Fruit fly (Drosophila melanogaster) whole organism, embryonic: ENCODE data around the gene SMSr.
A peak's percentile ranks its signal among the peaks of the same experiment; 100 is the strongest.

ENCODE experiments used
- Abd-B ChIP-seq: fragments of 200-800 bp; sonication (Bioruptor generic); optimal IDR thresholded peaks from 2 replicates; lab custom pipeline; 2018; ENCODE audit warnings: missing biosample characterization, mild to moderate bottlenecking, missing genetic modification characterization, moderate library complexity
- Atf-2 ChIP-seq: fragments of 200-800 bp; sonication (Bioruptor generic); optimal IDR thresholded peaks from 2 replicates; lab custom pipeline; 2016; ENCODE audit warnings: missing biosample characterization, missing genetic modification characterization
- Blimp-1 ChIP-seq: fragments of 200-800 bp; sonication (Bioruptor generic); optimal IDR thresholded peaks from 3 replicates; lab custom pipeline; 2018; ENCODE audit warnings: missing biosample characterization, missing genetic modification characterization, mild to moderate bottlenecking, moderate library complexity, missing genetic modification reagents
- CG1024 ChIP-seq: fragments of 200-800 bp; sonication (Bioruptor generic); IDR thresholded peaks from 2 replicates; pipeline ENCODE4 v1.3.6; 2022; ENCODE audit warnings: missing biosample characterization, missing genetic modification characterization
- CG12071 ChIP-seq: fragments of 200-800 bp; sonication (Bioruptor generic); optimal IDR thresholded peaks from 3 replicates; lab custom pipeline; 2018; ENCODE audit warnings: missing biosample characterization, mild to moderate bottlenecking, missing genetic modification characterization
- CG12744 ChIP-seq: fragments of 200-800 bp; sonication (Bioruptor generic); optimal IDR thresholded peaks from 2 replicates; lab custom pipeline; 2016; ENCODE audit warnings: missing biosample characterization, missing genetic modification characterization
- CG13296 ChIP-seq: fragments of 200-800 bp; sonication (Bioruptor generic); optimal IDR thresholded peaks from 3 replicates; lab custom pipeline; 2018; ENCODE audit warnings: missing biosample characterization, mild to moderate bottlenecking, missing genetic modification characterization
- CG13775 ChIP-seq: fragments of 200-800 bp; sonication (Bioruptor generic); optimal IDR thresholded peaks from 3 replicates; lab custom pipeline; 2017; ENCODE audit warnings: missing biosample characterization, mild to moderate bottlenecking, missing genetic modification characterization
- CG14014 ChIP-seq: fragments of 200-800 bp; sonication (Bioruptor generic); IDR thresholded peaks from 2 replicates; pipeline ENCODE4 v1.3.6; 2022; ENCODE audit warnings: missing biosample characterization, missing genetic modification characterization
- CG14965 ChIP-seq: fragments of 200-800 bp; sonication (Bioruptor generic); optimal IDR thresholded peaks from 2 replicates; lab custom pipeline; 2016; ENCODE audit warnings: missing biosample characterization, missing genetic modification characterization, borderline replicate concordance
- CG15011 ChIP-seq: fragments of 200-800 bp; sonication (Bioruptor generic); optimal IDR thresholded peaks from 3 replicates; lab custom pipeline; 2018; ENCODE audit warnings: missing biosample characterization, mild to moderate bottlenecking, missing genetic modification characterization
- CG1529 ChIP-seq: fragments of 200-800 bp; sonication (Bioruptor generic); optimal IDR thresholded peaks from 3 replicates; lab custom pipeline; 2018; ENCODE audit warnings: missing biosample characterization, missing genetic modification characterization
- CG17328 ChIP-seq: fragments of 200-800 bp; sonication (Bioruptor generic); IDR thresholded peaks from 2 replicates; pipeline ENCODE4 v1.3.6; 2022; ENCODE audit warnings: missing biosample characterization, missing genetic modification characterization
- CG17385 ChIP-seq: fragments of 200-800 bp; sonication (Bioruptor generic); optimal IDR thresholded peaks from 3 replicates; lab custom pipeline; 2018; ENCODE audit warnings: missing biosample characterization, mild to moderate bottlenecking, missing genetic modification characterization
- CG17829 ChIP-seq: fragments of 200-800 bp; optimal IDR thresholded peaks from 2 replicates; lab custom pipeline; 2019; ENCODE audit warnings: missing biosample characterization, mild to moderate bottlenecking, missing genetic modification characterization, moderate library complexity
- CG2116 ChIP-seq: fragments of 200-800 bp; sonication (Bioruptor generic); optimal IDR thresholded peaks from 3 replicates; lab custom pipeline; 2018; ENCODE audit warnings: missing biosample characterization, mild to moderate bottlenecking, missing genetic modification characterization
- CG34422 ChIP-seq: fragments of 200-800 bp; sonication (Bioruptor generic); IDR thresholded peaks from 3 replicates; pipeline ENCODE4 v1.3.6; 2022; ENCODE audit warnings: missing biosample characterization, missing genetic modification characterization
- CG3838 ChIP-seq: fragments of 200-800 bp; sonication (Bioruptor generic); optimal IDR thresholded peaks from 3 replicates; lab custom pipeline; 2016; ENCODE audit warnings: missing biosample characterization, missing genetic modification characterization
- CG3995 ChIP-seq: fragments of 200-800 bp; sonication (Bioruptor generic); optimal IDR thresholded peaks from 3 replicates; lab custom pipeline; 2016; ENCODE audit warnings: missing biosample characterization, missing genetic modification characterization
- CG4404 ChIP-seq: fragments of 200-800 bp; sonication (Bioruptor generic); IDR thresholded peaks from 2 replicates; pipeline ENCODE4 v1.3.6; 2022; ENCODE audit warnings: missing biosample characterization, missing genetic modification characterization
- CG5180 ChIP-seq: fragments of 200-800 bp; sonication (Bioruptor generic); optimal IDR thresholded peaks from 3 replicates; lab custom pipeline; 2017; ENCODE audit warnings: missing biosample characterization, missing genetic modification characterization, mild to moderate bottlenecking, moderate library complexity, missing genetic modification reagents
- CG6654 ChIP-seq: fragments of 200-800 bp; sonication (Bioruptor generic); optimal IDR thresholded peaks from 2 replicates; lab custom pipeline; 2017; ENCODE audit warnings: missing biosample characterization, mild to moderate bottlenecking, missing genetic modification characterization
- CG7987 ChIP-seq: fragments of 200-800 bp; sonication (Bioruptor generic); optimal IDR thresholded peaks from 2 replicates; lab custom pipeline; 2018; ENCODE audit warnings: missing biosample characterization, mild to moderate bottlenecking, missing genetic modification characterization, moderate library complexity
- CG8359 ChIP-seq: fragments of 200-800 bp; sonication (Bioruptor generic); optimal IDR thresholded peaks from 2 replicates; lab custom pipeline; 2017; ENCODE audit warnings: missing biosample characterization, mild to moderate bottlenecking, missing genetic modification characterization, borderline replicate concordance
- CG8944 ChIP-seq: fragments of 200-800 bp; sonication (Bioruptor generic); optimal IDR thresholded peaks from 3 replicates; lab custom pipeline; 2016; ENCODE audit warnings: missing biosample characterization, missing genetic modification characterization
- Dref ChIP-seq: fragments of 200-800 bp; sonication (Bioruptor generic); IDR thresholded peaks from 2 replicates; pipeline ENCODE4 v1.3.6; 2022; ENCODE audit warnings: missing biosample characterization, missing genetic modification characterization
- Elba2 ChIP-seq: fragments of 200-800 bp; sonication (Bioruptor generic); optimal IDR thresholded peaks from 3 replicates; lab custom pipeline; 2016; ENCODE audit warnings: missing biosample characterization, missing genetic modification characterization
- HmgZ ChIP-seq: fragments of 200-800 bp; sonication (Bioruptor generic); optimal IDR thresholded peaks from 2 replicates; lab custom pipeline; 2018; ENCODE audit warnings: missing biosample characterization, mild to moderate bottlenecking, missing genetic modification characterization
- Kr ChIP-seq: fragments of 200-800 bp; sonication (Bioruptor generic); optimal IDR thresholded peaks from 2 replicates; lab custom pipeline; 2017; ENCODE audit warnings: missing biosample characterization, mild to moderate bottlenecking, missing genetic modification characterization
- Lpt ChIP-seq: fragments of >200 bp; optimal IDR thresholded peaks from 2 replicates; lab custom pipeline; 2018; ENCODE audit warnings: missing biosample characterization, missing genetic modification characterization
- Oli ChIP-seq: fragments of 200-800 bp; sonication (Bioruptor generic); optimal IDR thresholded peaks from 2 replicates; lab custom pipeline; 2018; ENCODE audit warnings: missing biosample characterization, mild to moderate bottlenecking, missing genetic modification characterization, moderate library complexity
- TFAM ChIP-seq: fragments of 200-800 bp; sonication (Bioruptor generic); optimal IDR thresholded peaks from 2 replicates; lab custom pipeline; 2017; ENCODE audit warnings: missing biosample characterization, missing genetic modification characterization, inconsistent platforms
- aop ChIP-seq: fragments of 200-800 bp; sonication (Bioruptor generic); IDR thresholded peaks from 2 replicates; pipeline ENCODE4 v1.3.6; 2022; ENCODE audit warnings: missing biosample characterization, missing genetic modification characterization
- bcd ChIP-seq: fragments of 200-800 bp; sonication (Bioruptor generic); optimal IDR thresholded peaks from 2 replicates; lab custom pipeline; 2017; ENCODE audit warnings: missing biosample characterization, mild to moderate bottlenecking, missing genetic modification characterization
- cwo ChIP-seq: fragments of 200-800 bp; sonication (Bioruptor generic); optimal IDR thresholded peaks from 3 replicates; lab custom pipeline; 2017; ENCODE audit warnings: missing biosample characterization, missing genetic modification characterization, mild to moderate bottlenecking, moderate library complexity, missing genetic modification reagents
- dpn ChIP-seq, 2 experiments: fragments of 200-800 bp; sonication (Bioruptor generic); optimal IDR thresholded peaks; 3 replicates each; lab custom pipeline; 2016; ENCODE audit warnings: missing biosample characterization in 2 of 2, missing genetic modification characterization in 2 of 2
- dysf ChIP-seq: fragments of 200-800 bp; sonication (Bioruptor generic); IDR thresholded peaks from 3 replicates; pipeline ENCODE4 v1.3.6; 2022; ENCODE audit warnings: missing biosample characterization, missing genetic modification characterization
- esg ChIP-seq: fragments of 200-800 bp; sonication (Bioruptor generic); conservative IDR thresholded peaks from 2 replicates; pipeline ENCODE4 v1.3.6; 2022; ENCODE audit warnings: missing biosample characterization, missing genetic modification characterization
- gem ChIP-seq: fragments of 200-800 bp; sonication (Bioruptor generic); optimal IDR thresholded peaks from 2 replicates; lab custom pipeline; 2019; ENCODE audit warnings: missing biosample characterization, mild to moderate bottlenecking, missing genetic modification characterization, moderate library complexity
- onecut ChIP-seq: fragments of 200-800 bp; sonication (Bioruptor generic); IDR thresholded peaks from 2 replicates; pipeline ENCODE4 v1.3.6; 2022; ENCODE audit warnings: missing biosample characterization, missing genetic modification characterization
- org-1 ChIP-seq: fragments of 200-800 bp; sonication (Bioruptor generic); optimal IDR thresholded peaks from 2 replicates; lab custom pipeline; 2017; ENCODE audit warnings: missing biosample characterization, missing genetic modification characterization
- ro ChIP-seq: fragments of 200-800 bp; sonication (Bioruptor generic); IDR thresholded peaks from 2 replicates; pipeline ENCODE4 v1.3.6; 2022; ENCODE audit warnings: missing biosample characterization, missing genetic modification characterization
- scrt ChIP-seq: fragments of 200-800 bp; sonication (Bioruptor generic); optimal IDR thresholded peaks from 2 replicates; lab custom pipeline; 2018; ENCODE audit warnings: missing biosample characterization, mild to moderate bottlenecking, missing genetic modification characterization, moderate library complexity
- sd ChIP-seq: fragments of 200-800 bp; sonication (Bioruptor generic); optimal IDR thresholded peaks from 3 replicates; lab custom pipeline; 2018; ENCODE audit warnings: missing biosample characterization, mild to moderate bottlenecking, missing genetic modification characterization, moderate library complexity
- tup ChIP-seq: fragments of 200-800 bp; sonication (Bioruptor generic); optimal IDR thresholded peaks from 2 replicates; lab custom pipeline; 2016; ENCODE audit warnings: missing biosample characterization, mild to moderate bottlenecking, missing genetic modification characterization, moderate library complexity
- tx ChIP-seq: fragments of 200-800 bp; sonication (Bioruptor generic); optimal IDR thresholded peaks from 2 replicates; lab custom pipeline; 2016; ENCODE audit warnings: missing biosample characterization, missing genetic modification characterization
- unpg ChIP-seq: fragments of 200-800 bp; sonication (Bioruptor generic); optimal IDR thresholded peaks from 3 replicates; lab custom pipeline; 2018; ENCODE audit warnings: missing biosample characterization, mild to moderate bottlenecking, missing genetic modification characterization, moderate library complexity
- zen ChIP-seq: fragments of 200-800 bp; sonication (Bioruptor generic); optimal IDR thresholded peaks from 3 replicates; lab custom pipeline; 2018; ENCODE audit warnings: missing biosample characterization, mild to moderate bottlenecking, missing genetic modification characterization, moderate library complexity
- zfh1 ChIP-seq: fragments of 200-800 bp; sonication (Bioruptor generic); IDR thresholded peaks from 3 replicates; pipeline ENCODE4 v1.3.6; 2022; ENCODE audit warnings: missing biosample characterization, missing genetic modification characterization

SMSr gene

DNA sequence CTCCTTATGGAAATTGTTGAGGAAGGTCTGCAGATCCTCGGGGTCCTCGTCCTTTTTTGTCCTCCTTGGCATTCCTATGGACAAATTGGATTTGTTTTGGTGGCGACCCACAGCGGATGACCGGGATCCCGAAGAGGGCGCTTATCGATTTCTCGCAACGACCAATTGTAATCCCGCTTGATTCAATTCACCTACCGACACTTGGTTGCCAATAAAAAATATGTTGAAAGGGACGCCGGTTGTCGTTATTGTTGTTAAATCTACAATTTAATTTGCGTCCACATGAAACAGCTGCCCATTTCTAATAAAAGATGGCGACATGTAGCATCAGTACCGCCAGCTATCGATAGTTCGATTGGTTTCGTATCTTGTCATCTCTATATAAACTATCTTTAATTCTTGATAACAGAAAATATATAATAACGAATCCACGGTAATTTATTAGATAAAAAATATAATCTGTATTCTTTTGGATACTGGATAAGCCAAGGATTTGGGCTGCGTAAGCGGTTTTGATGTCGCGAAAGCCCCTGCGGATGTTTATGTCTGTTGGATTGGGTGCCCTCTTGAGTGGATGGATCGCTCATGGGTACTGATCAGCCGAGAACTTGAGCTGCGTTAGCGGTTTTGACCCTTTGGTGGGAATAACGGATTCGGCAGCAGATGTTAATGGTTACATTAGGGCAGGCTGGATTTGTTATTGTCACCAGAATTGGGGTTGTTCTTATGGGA is 24.7 kb downstream of the SMSr start, which contains the start of gene CTCF (continued):
- no peak for TF ChIP-seq CG12071 (GFP tag; lab: Kevin White, UChicago)
- TF ChIP-seq CG5180 (GFP tag; lab: Kevin White, UChicago), result no peak
- no peak for TF ChIP-seq bcd (GFP tag; lab: Kevin White, UChicago)
- no peak for TF ChIP-seq CG8359 (GFP tag; lab: Kevin White, UChicago)
- no peak for TF ChIP-seq org-1
- TF ChIP-seq CG7987 (GFP tag; lab: Kevin White, UChicago), result peak; percentile 3
- peak; percentile 72 for TF ChIP-seq CG17829
- TF ChIP-seq CG2116 (GFP tag; lab: Kevin White, UChicago), result peak; percentile 73
- TF ChIP-seq gem, result no peak
- TF ChIP-seq CG8944 (GFP tag; lab: Kevin White, UChicago), result peak; percentile 41
- TF ChIP-seq CG6654 (GFP tag; lab: Kevin White, UChicago), result peak; percentile 29
- 0 out of 3 replicates have a peak, but pooled peaks have one; percentile 32 for TF ChIP-seq zfh1 (GFP tag; lab: Robert Waterston, UW)
- peak; percentile 14 for TF ChIP-seq Abd-B (GFP tag; lab: Kevin White, UChicago)
- peak; percentile 18 for TF ChIP-seq zen (tag; lab: Kevin White, UChicago)
- TF ChIP-seq HmgZ, result peak; percentile 24
- no peak for TF ChIP-seq Lpt
- TF ChIP-seq tx (GFP tag; lab: Kevin White, UChicago), result no peak
- 0 out of 2 replicates have a peak, but pooled peaks have one; percentile 27 for TF ChIP-seq esg (GFP tag; lab: Robert Waterston, UW)
- peak; percentile 19 for TF ChIP-seq CG17385 (GFP tag; lab: Kevin White, UChicago)
- TF ChIP-seq CG34422 (GFP tag; lab: Robert Waterston, UW), result peak; percentile 63
- TF ChIP-seq Blimp-1 (GFP tag; lab: Kevin White, UChicago), result no peak
- TF ChIP-seq CG4404 (GFP tag; lab: Robert Waterston, UW), result no peak
- TF ChIP-seq aop (GFP tag; lab: Robert Waterston, UW), result no peak
- TF ChIP-seq ro (GFP tag; lab: Robert Waterston, UW), result no peak
- no peak for TF ChIP-seq CG3838 (GFP tag; lab: Kevin White, UChicago)
- TF ChIP-seq Oli, result peak; percentile 32
- no peak for TF ChIP-seq CG1529 (GFP tag; lab: Kevin White, UChicago)
- peak; percentile 37 for TF ChIP-seq CG13775
- TF ChIP-seq CG17328 (GFP tag; lab: Robert Waterston, UW), result no peak
- no peak for TF ChIP-seq CG14965 (GFP tag; lab: Kevin White, UChicago)
- TF ChIP-seq Elba2 (GFP tag; lab: Kevin White, UChicago), result no peak
- no peak for TF ChIP-seq tup (GFP tag; lab: Kevin White, UChicago)
- no peak for TF ChIP-seq TFAM (GFP tag; lab: Kevin White, UChicago)
- no peak for TF ChIP-seq CG15011 (GFP tag; lab: Kevin White, UChicago)
- TF ChIP-seq Atf-2 (GFP tag; lab: Kevin White, UChicago), result no peak
- TF ChIP-seq Dref (GFP tag; lab: Robert Waterston, UW), result peak; percentile 76
- TF ChIP-seq CG1024, result peak; percentile 13; the same call in 1 of the 2 replicates
- no peak for TF ChIP-seq scrt (GFP tag; lab: Kevin White, UChicago)
- TF ChIP-seq CG13296 (GFP tag; lab: Kevin White, UChicago), result peak; percentile 37
- TF ChIP-seq dpn (GFP tag; optimal IDR thresholded peaks at IDR 0.05; lab: Kevin White, UChicago), result peak; percentile 53 to 59
- TF ChIP-seq cwo (GFP tag; lab: Kevin White, UChicago), result no peak
- TF ChIP-seq CG12744, result no peak
- TF ChIP-seq onecut (GFP tag; lab: Robert Waterston, UW), result peak; percentile 89
- TF ChIP-seq dysf (GFP tag; lab: Robert Waterston, UW), result peak; percentile 67; the same call in 2 of the 3 replicates
- TF ChIP-seq Kr (GFP tag; lab: Kevin White, UChicago), result no peak
- peak; percentile 20 for TF ChIP-seq unpg (GFP tag; lab: Kevin White, UChicago)
- TF ChIP-seq CG3995 (GFP tag; lab: Kevin White, UChicago), result no peak
- TF ChIP-seq sd, result peak; percentile 64
- TF ChIP-seq CG14014, result 0 out of 2 replicates have a peak, but pooled peaks have one; percentile 6
